Worm (Caenorhabditis elegans) whole organism, L1 larva: ENCODE results near the gene C26H9A.4.

Experiments used
- aha-1 ChIP-seq: fragments of 150-350 bp; optimal IDR thresholded peaks from 2 replicates; lab custom pipeline; 2014; ENCODE audit warnings: missing biosample characterization, missing genetic modification characterization
- ama-1 ChIP-seq: fragments of 150-350 bp; optimal IDR thresholded peaks from 2 replicates; lab custom pipeline; 2014
- ceh-63 ChIP-seq: fragments of 200-800 bp; sonication (Bioruptor generic); optimal IDR thresholded peaks from 2 replicates; lab custom pipeline; 2018; ENCODE audit warnings: mild to moderate bottlenecking, missing genetic modification characterization, missing compliant biosample characterization
- ets-5 ChIP-seq: fragments of 200-800 bp; sonication (Bioruptor generic); IDR thresholded peaks from 2 replicates; pipeline ENCODE4 v1.3.6; 2022; ENCODE audit warnings: missing genetic modification characterization, missing compliant biosample characterization
- isw-1 ChIP-seq: fragments of 200-800 bp; sonication (Bioruptor generic); IDR thresholded peaks from 2 replicates; pipeline ENCODE4 v1.3.6; 2022; ENCODE audit warnings: missing genetic modification characterization, missing compliant biosample characterization
- lin-35 ChIP-seq, 2 experiments: fragments of 150-350 bp; optimal IDR thresholded peaks; 2 replicates each; lab custom pipeline; 2014; ENCODE audit warnings: missing biosample characterization in 2 of 2, missing genetic modification characterization in 2 of 2, missing genetic modification reagents in 2 of 2
- lir-3 ChIP-seq: sonication (generic microtip); optimal IDR thresholded peaks from 2 replicates; lab custom pipeline; 2016; ENCODE audit warnings: mild to moderate bottlenecking, missing genetic modification characterization, moderate library complexity, missing compliant biosample characterization; ENCODE audit not compliant: poor library complexity
- nhr-11 ChIP-seq: fragments of 150-350 bp; optimal IDR thresholded peaks from 2 replicates; lab custom pipeline; 2014; ENCODE audit warnings: missing biosample characterization, missing genetic modification characterization
- nhr-12 ChIP-seq: sonication (generic microtip); optimal IDR thresholded peaks from 2 replicates; lab custom pipeline; 2017; ENCODE audit warnings: missing biosample characterization, missing genetic modification characterization
- nhr-47 ChIP-seq: sonication (generic microtip); optimal IDR thresholded peaks from 2 replicates; lab custom pipeline; 2016; ENCODE audit warnings: mild to moderate bottlenecking, missing genetic modification characterization, moderate library complexity, missing compliant biosample characterization
- nhr-77 ChIP-seq: fragments of 150-350 bp; optimal IDR thresholded peaks from 2 replicates; lab custom pipeline; 2014; ENCODE audit warnings: missing biosample characterization, missing genetic modification characterization

- TF ChIP-seq nhr-11 (tag; lab: Kevin White, UChicago): no peak
- no peak for TF ChIP-seq lir-3 (tag; lab: Kevin White, UChicago)
- no peak for TF ChIP-seq aha-1 (tag; lab: Kevin White, UChicago)
- no peak for TF ChIP-seq nhr-12 (tag; lab: Kevin White, UChicago)
- no peak for TF ChIP-seq lin-35 (GFP tag; optimal IDR thresholded peaks at IDR 0.05; lab: Kevin White, UChicago)
- TF ChIP-seq ceh-63 (GFP tag; lab: Kevin White, UChicago): no peak
- TF ChIP-seq isw-1 (GFP tag; lab: Robert Waterston, UW): no peak
- TF ChIP-seq ama-1 (lab: Kevin White, UChicago): no peak
- TF ChIP-seq nhr-47 (tag; lab: Kevin White, UChicago): no peak
- TF ChIP-seq ets-5 (GFP tag; lab: Robert Waterston, UW): no peak
- TF ChIP-seq nhr-77 (tag; lab: Kevin White, UChicago): no peak
Measured at ce11 chrIV:12688370-12688769, 35.2 kb downstream of the C26H9A.4 start, which contains the start of gene T23B5.3.
